Worm (Caenorhabditis elegans): ENCODE measurements around the gene F20D6.15.

DNA sequence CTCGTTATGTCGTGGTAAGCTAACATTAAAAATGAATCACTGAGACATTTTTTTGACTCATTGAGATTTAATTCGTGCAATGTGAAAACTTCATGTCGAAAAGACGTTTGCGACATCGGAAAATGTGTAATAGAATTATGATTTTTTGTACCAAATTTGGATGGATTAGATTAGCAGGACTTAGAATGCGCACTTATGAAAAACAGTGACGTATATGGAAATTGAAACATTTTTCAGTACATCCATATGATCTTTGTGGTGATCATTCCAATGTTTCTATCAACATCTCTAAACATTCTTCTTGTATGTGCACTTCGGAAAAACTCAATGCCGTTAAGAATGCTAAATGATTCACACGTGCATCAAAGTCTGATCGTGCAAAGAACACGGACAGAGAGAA lies 43.8 kb downstream of the F20D6.15 start:
- no peak for TF ChIP-seq ama-1 (optimal IDR thresholded peaks at IDR 0.05)
- no peak for TF ChIP-seq pat-9 (tag; optimal IDR thresholded peaks at IDR 0.05)
- no peak for TF ChIP-seq unc-55 (GFP tag; optimal IDR thresholded peaks at IDR 0.05)
- TF ChIP-seq nhr-11 (tag; optimal IDR thresholded peaks at IDR 0.05), result no peak
- TF ChIP-seq fax-1 (tag; optimal IDR thresholded peaks at IDR 0.05), result no peak
- no peak for TF ChIP-seq elt-2 (tag; optimal IDR thresholded peaks at IDR 0.05)
- no peak for TF ChIP-seq tbx-2 (tag; optimal IDR thresholded peaks at IDR 0.05)
- no peak for TF ChIP-seq ets-4 (tag; optimal IDR thresholded peaks at IDR 0.05)
